Fruit fly (Drosophila melanogaster) Kc167 (cell line): Measurements from ENCODE around the gene CG13965.

Experiments
- Myc ChIP-seq: fragments of >200 bp; optimal IDR thresholded peaks from 2 replicates; lab custom pipeline; 2017; ENCODE audit warnings: missing external identifiers
- Sin3A ChIP-seq: fragments of >200 bp; optimal IDR thresholded peaks from 2 replicates; lab custom pipeline; 2018; ENCODE audit warnings: missing external identifiers
- h ChIP-seq: fragments of >200 bp; optimal IDR thresholded peaks from 3 replicates; lab custom pipeline; 2018; ENCODE audit warnings: missing external identifiers
- insv ChIP-seq: fragments of >200 bp; optimal IDR thresholded peaks from 3 replicates; lab custom pipeline; 2018; ENCODE audit warnings: missing external identifiers
- psq ChIP-seq: fragments of >200 bp; optimal IDR thresholded peaks from 2 replicates; lab custom pipeline; 2017; ENCODE audit warnings: missing external identifiers
- ttk ChIP-seq: sonication (Bioruptor generic); optimal IDR thresholded peaks from 2 replicates; lab custom pipeline; 2017; ENCODE audit warnings: missing external identifiers

DNA sequence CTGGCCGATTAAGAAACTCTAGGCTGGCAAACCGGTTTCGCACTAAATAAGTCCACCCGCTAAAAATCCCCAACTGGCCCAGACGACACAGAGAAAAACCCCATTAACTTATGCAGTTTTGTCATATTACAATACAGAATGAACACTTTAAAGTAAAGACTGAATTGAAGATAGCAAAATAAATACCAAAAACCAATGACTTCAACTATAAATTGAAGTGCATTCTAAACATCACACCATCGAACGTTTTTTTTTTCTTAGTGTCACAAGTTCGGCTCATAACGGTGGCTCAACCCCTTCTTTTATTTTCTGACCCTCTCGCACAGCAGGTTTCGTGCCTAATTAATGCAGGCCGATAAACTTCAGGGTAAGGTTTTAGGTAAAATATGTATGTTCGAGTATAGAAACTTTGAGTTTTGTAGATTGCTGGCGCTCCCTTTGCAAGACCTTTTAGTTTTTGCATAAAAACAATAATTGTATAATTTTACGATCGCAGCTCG is 20.8 kb downstream of the CG13965 start:
- TF ChIP-seq psq (lab: Kevin White, UChicago) = no peak
- no peak for TF ChIP-seq h (lab: Kevin White, UChicago)
- no peak for TF ChIP-seq insv
- no peak for TF ChIP-seq ttk (lab: Kevin White, UChicago)
- no peak for TF ChIP-seq Sin3A (lab: Kevin White, UChicago)
- TF ChIP-seq Myc (lab: Kevin White, UChicago) = no peak
